Worm (Caenorhabditis elegans): Measurements from ENCODE around the gene rpm-1.

ce11 chrV:8789345-8789744, 30.4 kb downstream of the rpm-1 start:
- TF ChIP-seq lsy-2 (tag; optimal IDR thresholded peaks at IDR 0.05): no peak
- no peak for TF ChIP-seq nhr-12 (tag; optimal IDR thresholded peaks at IDR 0.05)
- TF ChIP-seq elt-1 (tag; optimal IDR thresholded peaks at IDR 0.05; ENCODE audit: borderline replicate concordance, insufficient read depth): no peak
- TF ChIP-seq nhr-28 (tag; optimal IDR thresholded peaks at IDR 0.05): no peak
- no peak for TF ChIP-seq cnd-1 (tag; optimal IDR thresholded peaks at IDR 0.05)
- TF ChIP-seq pha-4 (tag; optimal IDR thresholded peaks at IDR 0.05): no peak
- TF ChIP-seq mep-1 (tag; optimal IDR thresholded peaks at IDR 0.05): no peak
- no peak for TF ChIP-seq nhr-76 (tag; optimal IDR thresholded peaks at IDR 0.05)
- TF ChIP-seq snpc-4 (tag; optimal IDR thresholded peaks at IDR 0.05): no peak
- TF ChIP-seq unc-62 (GFP tag; optimal IDR thresholded peaks at IDR 0.05): no peak
- no peak for TF ChIP-seq unc-39 (tag; optimal IDR thresholded peaks at IDR 0.05)

Data from whole organism, mixed stage, embryonic.